Worm (Caenorhabditis elegans): ENCODE measurements around the gene gon-4.

DNA sequence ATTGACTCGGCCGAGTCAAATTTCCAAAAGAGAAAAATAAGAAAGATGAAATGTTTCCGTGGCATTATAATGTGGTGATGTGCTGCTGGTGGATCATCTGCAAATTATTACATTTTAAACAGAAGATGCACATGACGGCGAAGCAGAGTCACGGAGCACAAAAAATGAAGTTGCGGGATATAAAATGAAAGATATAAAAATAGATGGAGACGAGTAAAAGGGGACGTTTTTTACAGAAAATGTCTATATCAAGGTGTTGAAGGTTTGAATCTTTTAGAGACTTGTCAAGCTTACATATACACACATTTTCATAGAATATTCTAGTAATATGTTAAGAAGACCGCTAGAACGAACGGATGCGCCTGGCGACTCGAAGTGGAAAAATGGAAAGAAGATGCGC is 3.3 kb upstream of the gon-4 start, which contains the start of gene ptrg-1:
- TF ChIP-seq elt-3 (tag; optimal IDR thresholded peaks at IDR 0.05) (no peak), egl-27 (tag; optimal IDR thresholded peaks at IDR 0.05) (no peak), nhr-6 (tag; optimal IDR thresholded peaks at IDR 0.05) (no peak)
